Fruit fly (Drosophila melanogaster) whole organism, embryonic: Measurements from ENCODE around the gene CG10337.
A peak's percentile ranks its signal among the peaks of the same experiment; 100 is the strongest.

Experiments used
- Antp ChIP-seq: fragments of 200-800 bp; sonication (Bioruptor generic); optimal IDR thresholded peaks from 3 replicates; lab custom pipeline; 2016; ENCODE audit warnings: missing biosample characterization, missing genetic modification characterization
- BEAF-32 ChIP-seq: fragments of 200-800 bp; sonication (Bioruptor generic); optimal IDR thresholded peaks from 3 replicates; lab custom pipeline; 2017; ENCODE audit warnings: missing biosample characterization, missing genetic modification characterization, mild to moderate bottlenecking, moderate library complexity, missing genetic modification reagents
- CG10979 ChIP-seq: fragments of 200-800 bp; sonication (Bioruptor generic); optimal IDR thresholded peaks from 2 replicates; lab custom pipeline; 2018; ENCODE audit warnings: missing biosample characterization, mild to moderate bottlenecking, missing genetic modification characterization, moderate library complexity
- CG12104 ChIP-seq: fragments of 200-800 bp; sonication (Bioruptor generic); optimal IDR thresholded peaks from 3 replicates; lab custom pipeline; 2016; ENCODE audit warnings: missing biosample characterization, missing genetic modification characterization
- CG13123 ChIP-seq: fragments of 200-800 bp; sonication (Bioruptor generic); optimal IDR thresholded peaks from 2 replicates; lab custom pipeline; 2016; ENCODE audit warnings: missing biosample characterization, missing genetic modification characterization
- CG13624 ChIP-seq: fragments of 200-800 bp; sonication (Bioruptor generic); optimal IDR thresholded peaks from 2 replicates; lab custom pipeline; 2016; ENCODE audit warnings: missing biosample characterization, missing genetic modification characterization
- CG14014 ChIP-seq: fragments of 200-800 bp; sonication (Bioruptor generic); IDR thresholded peaks from 2 replicates; pipeline ENCODE4 v1.3.6; 2022; ENCODE audit warnings: missing biosample characterization, missing genetic modification characterization
- CG1529 ChIP-seq: fragments of 200-800 bp; sonication (Bioruptor generic); optimal IDR thresholded peaks from 3 replicates; lab custom pipeline; 2018; ENCODE audit warnings: missing biosample characterization, missing genetic modification characterization
- CG15514 ChIP-seq: fragments of 200-800 bp; sonication (Bioruptor generic); optimal IDR thresholded peaks from 3 replicates; lab custom pipeline; 2017; ENCODE audit warnings: missing biosample characterization, missing genetic modification characterization, mild to moderate bottlenecking, moderate library complexity, missing genetic modification reagents
- CG16813 ChIP-seq: fragments of 200-800 bp; sonication (Bioruptor generic); IDR thresholded peaks from 3 replicates; pipeline ENCODE4 v1.3.6; 2022; ENCODE audit warnings: missing biosample characterization, missing genetic modification characterization; ENCODE audit not compliant: partially characterized antibody
- CG18599 ChIP-seq: fragments of 200-800 bp; sonication (Bioruptor generic); optimal IDR thresholded peaks from 3 replicates; lab custom pipeline; 2017; ENCODE audit warnings: missing biosample characterization, missing genetic modification characterization, mild to moderate bottlenecking, moderate library complexity, missing genetic modification reagents
- CG32767 ChIP-seq: fragments of 200-800 bp; sonication (Bioruptor generic); IDR thresholded peaks from 2 replicates; pipeline ENCODE4 v1.3.6; 2022; ENCODE audit warnings: missing biosample characterization, missing genetic modification characterization
- CG32772 ChIP-seq: fragments of 200-800 bp; sonication (Bioruptor generic); IDR thresholded peaks from 2 replicates; pipeline ENCODE4 v1.3.6; 2022; ENCODE audit warnings: missing biosample characterization, missing genetic modification characterization
- CG33557 ChIP-seq: fragments of 200-800 bp; sonication (Bioruptor generic); optimal IDR thresholded peaks from 2 replicates; lab custom pipeline; 2019; ENCODE audit warnings: missing biosample characterization, mild to moderate bottlenecking, missing genetic modification characterization, moderate library complexity
- CG3407 ChIP-seq: fragments of 200-800 bp; sonication (Bioruptor generic); optimal IDR thresholded peaks from 2 replicates; lab custom pipeline; 2018; ENCODE audit warnings: missing biosample characterization, mild to moderate bottlenecking, missing genetic modification characterization
- CG34422 ChIP-seq: fragments of 200-800 bp; sonication (Bioruptor generic); IDR thresholded peaks from 3 replicates; pipeline ENCODE4 v1.3.6; 2022; ENCODE audit warnings: missing biosample characterization, missing genetic modification characterization
- CG4360 ChIP-seq: fragments of 200-800 bp; sonication (Bioruptor generic); IDR thresholded peaks from 2 replicates; pipeline ENCODE4 v1.3.6; 2022; ENCODE audit warnings: missing biosample characterization, missing genetic modification characterization
- CG6813 ChIP-seq: fragments of 200-800 bp; sonication (Bioruptor generic); optimal IDR thresholded peaks from 2 replicates; lab custom pipeline; 2017; ENCODE audit warnings: missing biosample characterization, missing genetic modification characterization, mild to moderate bottlenecking, moderate library complexity, missing genetic modification reagents
- CG7839 ChIP-seq: fragments of 200-800 bp; sonication (Bioruptor generic); optimal IDR thresholded peaks from 3 replicates; lab custom pipeline; 2018; ENCODE audit warnings: missing biosample characterization, mild to moderate bottlenecking, missing genetic modification characterization, moderate library complexity
- Camta ChIP-seq: fragments of 200-800 bp; sonication (Bioruptor generic); optimal IDR thresholded peaks from 2 replicates; lab custom pipeline; 2016; ENCODE audit warnings: missing biosample characterization, missing genetic modification characterization
- Dip2 ChIP-seq: fragments of 200-800 bp; sonication (Bioruptor generic); IDR thresholded peaks from 2 replicates; pipeline ENCODE4 v1.3.6; 2022; ENCODE audit warnings: missing biosample characterization, missing genetic modification characterization
- H15 ChIP-seq: fragments of 200-800 bp; sonication (Bioruptor generic); IDR thresholded peaks from 3 replicates; pipeline ENCODE4 v1.3.6; 2022; ENCODE audit warnings: missing biosample characterization, missing genetic modification characterization
- Hsf ChIP-seq: fragments of 200-800 bp; sonication (Bioruptor generic); optimal IDR thresholded peaks from 3 replicates; lab custom pipeline; 2016; ENCODE audit warnings: missing biosample characterization, missing genetic modification characterization
- Lhr ChIP-seq: fragments of 200-800 bp; sonication (Bioruptor generic); optimal IDR thresholded peaks from 3 replicates; lab custom pipeline; 2017; ENCODE audit warnings: mild to moderate bottlenecking, missing biosample characterization, missing genetic modification reagents, missing genetic modification characterization
- NfI ChIP-seq: fragments of 200-800 bp; sonication (Bioruptor generic); optimal IDR thresholded peaks from 3 replicates; lab custom pipeline; 2018; ENCODE audit warnings: missing biosample characterization, mild to moderate bottlenecking, missing genetic modification characterization, moderate library complexity
- Pdp1 ChIP-seq, 2 experiments: fragments of 200-800 bp; sonication (Bioruptor generic); optimal IDR thresholded peaks; 3 replicates each; lab custom pipeline; 2016; ENCODE audit warnings: missing biosample characterization in 2 of 2, missing genetic modification characterization in 2 of 2, mild to moderate bottlenecking in 1 of 2, moderate library complexity in 1 of 2
- Ptx1 ChIP-seq: fragments of 200-800 bp; sonication (Bioruptor generic); IDR thresholded peaks from 2 replicates; pipeline ENCODE4 v1.3.6; 2022; ENCODE audit warnings: missing biosample characterization, missing genetic modification characterization
- Sox100B ChIP-seq: fragments of 200-800 bp; sonication (Bioruptor generic); optimal IDR thresholded peaks from 3 replicates; lab custom pipeline; 2018; ENCODE audit warnings: missing biosample characterization, mild to moderate bottlenecking, missing genetic modification characterization
- Ssrp ChIP-seq: fragments of 200-800 bp; sonication (Bioruptor generic); optimal IDR thresholded peaks from 2 replicates; lab custom pipeline; 2018; ENCODE audit warnings: missing biosample characterization, mild to moderate bottlenecking, missing genetic modification characterization, moderate library complexity
- amos ChIP-seq: fragments of 200-800 bp; sonication (Bioruptor generic); IDR thresholded peaks from 2 replicates; pipeline ENCODE4 v1.3.6; 2022; ENCODE audit warnings: missing biosample characterization, missing genetic modification characterization; ENCODE audit not compliant: partially characterized antibody
- chn ChIP-seq: fragments of 200-800 bp; sonication (Bioruptor generic); optimal IDR thresholded peaks from 2 replicates; lab custom pipeline; 2016; ENCODE audit warnings: missing biosample characterization, missing genetic modification characterization
- crp ChIP-seq, 2 experiments: fragments of 200-800 bp; sonication (Bioruptor generic); optimal IDR thresholded peaks; 2 replicates in 1 of 2; 3 replicates in 1 of 2; lab custom pipeline; 2017; ENCODE audit warnings: missing biosample characterization in 2 of 2, missing genetic modification characterization in 2 of 2, mild to moderate bottlenecking in 1 of 2, moderate library complexity in 1 of 2
- dm ChIP-seq: fragments of 200-800 bp; sonication (Bioruptor generic); optimal IDR thresholded peaks from 3 replicates; lab custom pipeline; 2016; ENCODE audit warnings: missing biosample characterization, missing genetic modification characterization
- ems ChIP-seq: fragments of 200-800 bp; sonication (Bioruptor generic); optimal IDR thresholded peaks from 3 replicates; lab custom pipeline; 2016; ENCODE audit warnings: missing biosample characterization, missing genetic modification characterization
- exex ChIP-seq: fragments of 200-800 bp; sonication (Bioruptor generic); optimal IDR thresholded peaks from 4 replicates; lab custom pipeline; 2018; ENCODE audit warnings: missing biosample characterization, mild to moderate bottlenecking, missing genetic modification characterization, moderate library complexity
- fu2 ChIP-seq: fragments of 200-800 bp; sonication (Bioruptor generic); optimal IDR thresholded peaks from 2 replicates; lab custom pipeline; 2016; ENCODE audit warnings: missing biosample characterization, missing genetic modification characterization
- gcm2 ChIP-seq: fragments of 200-800 bp; sonication (Bioruptor generic); optimal IDR thresholded peaks from 2 replicates; lab custom pipeline; 2016; ENCODE audit warnings: missing biosample characterization, missing genetic modification characterization
- gro ChIP-seq: fragments of 200-800 bp; sonication (Bioruptor generic); optimal IDR thresholded peaks from 2 replicates; lab custom pipeline; 2016; ENCODE audit warnings: missing biosample characterization, missing genetic modification characterization
- gt ChIP-seq: fragments of 200-800 bp; sonication (Bioruptor generic); IDR thresholded peaks from 2 replicates; pipeline ENCODE4 v1.3.6; 2022; ENCODE audit warnings: missing biosample characterization, missing genetic modification characterization
- h ChIP-seq: fragments of >200 bp; optimal IDR thresholded peaks from 2 replicates; lab custom pipeline; 2017
- hkb ChIP-seq, 2 experiments: fragments of 200-800 bp in 1 of 2; fragments of >200 bp in 1 of 2; sonication (Bioruptor generic) in 1 of 2; IDR thresholded peaks in 1 of 2; optimal IDR thresholded peaks in 1 of 2; 2 replicates each; pipeline versions ENCODE4 v1.3.6 to Lab custom; 2017 to 2022; ENCODE audit warnings: missing biosample characterization in 1 of 2, missing genetic modification characterization in 1 of 2
- mld ChIP-seq: fragments of 200-800 bp; sonication (Bioruptor generic); IDR thresholded peaks from 3 replicates; pipeline ENCODE4 v1.3.6; 2022; ENCODE audit warnings: missing biosample characterization, missing genetic modification characterization; ENCODE audit not compliant: partially characterized antibody
- nerfin-2 ChIP-seq: fragments of 200-800 bp; sonication (Bioruptor generic); IDR thresholded peaks from 2 replicates; pipeline ENCODE4 v1.3.6; 2022; ENCODE audit warnings: missing biosample characterization, missing genetic modification characterization; ENCODE audit not compliant: partially characterized antibody
- onecut ChIP-seq: fragments of 200-800 bp; sonication (Bioruptor generic); IDR thresholded peaks from 2 replicates; pipeline ENCODE4 v1.3.6; 2022; ENCODE audit warnings: missing biosample characterization, missing genetic modification characterization
- pan ChIP-seq, 4 experiments: fragments of >200 bp in 3 of 4; fragments of 200-800 bp in 1 of 4; sonication (Bioruptor generic) in 1 of 4; optimal IDR thresholded peaks in 3 of 4; IDR thresholded peaks in 1 of 4; 2 replicates each; pipeline versions ENCODE4 v1.3.6 to Lab custom; 2017 to 2022; ENCODE audit warnings: missing biosample characterization in 2 of 4, missing genetic modification characterization in 2 of 4, mixed read lengths in 1 of 4
- pho ChIP-seq: fragments of 200-800 bp; sonication (Bioruptor generic); optimal IDR thresholded peaks from 2 replicates; lab custom pipeline; 2016; ENCODE audit warnings: missing biosample characterization, missing genetic modification characterization
- sens ChIP-seq: fragments of 200-800 bp; sonication (Bioruptor generic); peaks from one replicate; lab custom pipeline; 2016; ENCODE audit warnings: missing biosample characterization, missing genetic modification characterization
- zf30C ChIP-seq: fragments of 200-800 bp; sonication (Bioruptor generic); optimal IDR thresholded peaks from 3 replicates; lab custom pipeline; 2018; ENCODE audit warnings: missing biosample characterization, mild to moderate bottlenecking, missing genetic modification characterization
- zfh1 ChIP-seq: fragments of 200-800 bp; sonication (Bioruptor generic); IDR thresholded peaks from 3 replicates; pipeline ENCODE4 v1.3.6; 2022; ENCODE audit warnings: missing biosample characterization, missing genetic modification characterization

The CG10337 gene

DNA sequence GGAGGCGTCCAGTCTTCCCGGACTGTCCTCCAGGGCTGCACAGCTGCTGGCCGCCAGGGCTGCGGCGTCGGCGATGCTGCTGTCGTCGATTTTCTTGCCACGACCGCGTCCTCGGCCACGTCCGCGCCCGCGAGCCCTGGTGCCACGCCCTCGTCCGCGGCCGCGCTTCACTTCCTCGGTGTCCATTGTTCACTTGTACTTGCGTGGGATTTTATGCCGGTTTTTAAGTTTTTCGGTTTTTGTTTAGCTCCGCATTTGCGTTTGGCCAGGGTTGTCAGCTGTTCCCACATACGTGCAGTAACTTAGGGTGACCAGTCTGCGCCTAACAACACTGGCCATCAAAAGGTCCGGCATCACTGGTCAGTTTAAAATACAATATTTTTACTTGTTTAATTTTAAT is 35.4 kb upstream of the CG10337 start, which contains the start of gene Hakai (continued):
- peak; percentile 35 for TF ChIP-seq CG6813 (GFP tag; lab: Kevin White, UChicago)
- no peak for TF ChIP-seq zf30C (GFP tag; lab: Kevin White, UChicago)
- peak; percentile 75 for TF ChIP-seq ems (GFP tag; lab: Kevin White, UChicago)
- no peak for TF ChIP-seq h (lab: Kevin White, UChicago)
- TF ChIP-seq fu2 (GFP tag; lab: Kevin White, UChicago): peak; percentile 55
- TF ChIP-seq CG10979 (tag; lab: Kevin White, UChicago): peak; percentile 41
- peak; percentile 56; the same call in 1 of the 2 replicates for TF ChIP-seq CG32772 (GFP tag; lab: Robert Waterston, UW)
- TF ChIP-seq Sox100B: no peak
- peak; percentile 51 for TF ChIP-seq CG16813 (GFP tag; lab: Robert Waterston, UW)
- peak in 1 of 2 experiments; percentile 72 for TF ChIP-seq crp (GFP tag; optimal IDR thresholded peaks at IDR 0.05; lab: Kevin White, UChicago)
- TF ChIP-seq nerfin-2 (GFP tag; lab: Robert Waterston, UW): peak; percentile 33; the same call in 1 of the 2 replicates
- TF ChIP-seq pho: peak; percentile 49
- TF ChIP-seq CG15514 (GFP tag; lab: Kevin White, UChicago): peak; percentile 97
- TF ChIP-seq BEAF-32: peak; percentile 47
- peak; percentile 82 for TF ChIP-seq Antp (GFP tag; lab: Kevin White, UChicago)
- no peak for TF ChIP-seq CG1529 (GFP tag; lab: Kevin White, UChicago)
- peak; percentile 62 for TF ChIP-seq Ptx1 (GFP tag; lab: Robert Waterston, UW)
- TF ChIP-seq CG32767 (GFP tag; lab: Robert Waterston, UW): no peak
- TF ChIP-seq hkb (optimal IDR thresholded peaks at IDR 0.05; lab: Kevin White, UChicago): no peak
- peak; percentile 58 for TF ChIP-seq hkb (GFP tag; IDR thresholded peaks at IDR 0.05; lab: Robert Waterston, UW)
- no peak for TF ChIP-seq Dip2 (GFP tag; lab: Robert Waterston, UW)
- no peak for TF ChIP-seq pan (optimal IDR thresholded peaks at IDR 0.05; lab: Kevin White, UChicago)
- TF ChIP-seq pan (GFP tag; optimal IDR thresholded peaks at IDR 0.05 in 1 of 2, IDR thresholded peaks at IDR 0.05 in 1 of 2): peak in 1 of 2 experiments; percentile 50
- peak; percentile 41; the same call in 1 of the 2 replicates for TF ChIP-seq onecut (GFP tag; lab: Robert Waterston, UW)
- TF ChIP-seq CG3407 (GFP tag; lab: Kevin White, UChicago): no peak
- TF ChIP-seq dm (GFP tag; lab: Kevin White, UChicago): peak; percentile 62
- TF ChIP-seq sens (GFP tag; lab: Kevin White, UChicago): peak; percentile 92
- TF ChIP-seq CG18599 (GFP tag; lab: Kevin White, UChicago): peak; percentile 58
- no peak for TF ChIP-seq gcm2 (GFP tag; lab: Kevin White, UChicago)
- no peak for TF ChIP-seq gt (GFP tag; lab: Robert Waterston, UW)
- TF ChIP-seq Pdp1 (GFP tag; optimal IDR thresholded peaks at IDR 0.05; lab: Kevin White, UChicago): peak; percentile 59 to 70
- TF ChIP-seq Camta: peak; percentile 51
- no peak for TF ChIP-seq CG33557 (GFP tag; lab: Kevin White, UChicago)
- TF ChIP-seq CG34422 (GFP tag; lab: Robert Waterston, UW): peak; percentile 71; the same call in 1 of the 3 replicates
- TF ChIP-seq H15 (GFP tag; lab: Robert Waterston, UW): no peak; the same call in 2 of the 3 replicates
- TF ChIP-seq zfh1 (GFP tag; lab: Robert Waterston, UW): peak; percentile 68; the same call in 2 of the 3 replicates
- peak; percentile 54 for TF ChIP-seq chn (GFP tag; lab: Kevin White, UChicago)
- TF ChIP-seq CG13624 (GFP tag; lab: Kevin White, UChicago): peak; percentile 77
- peak; percentile 2 for TF ChIP-seq NfI (GFP tag; lab: Kevin White, UChicago)
- TF ChIP-seq Hsf (GFP tag; lab: Kevin White, UChicago): peak; percentile 53
- peak; percentile 50 for TF ChIP-seq CG7839 (tag; lab: Kevin White, UChicago)
- TF ChIP-seq Ssrp (tag; lab: Kevin White, UChicago): no peak
- peak; percentile 50 for TF ChIP-seq CG13123 (GFP tag; lab: Kevin White, UChicago)
- TF ChIP-seq CG14014 (GFP tag; lab: Robert Waterston, UW): peak; percentile 61; the same call in 1 of the 2 replicates
- TF ChIP-seq CG4360 (GFP tag; lab: Robert Waterston, UW): no peak
- TF ChIP-seq mld: no peak
- TF ChIP-seq Lhr (GFP tag; lab: Kevin White, UChicago): peak; percentile 70
- no peak for TF ChIP-seq exex (tag; lab: Kevin White, UChicago)
- no peak for TF ChIP-seq CG12104
- peak; percentile 54 for TF ChIP-seq amos (GFP tag; lab: Robert Waterston, UW)
- peak; percentile 37 for TF ChIP-seq gro (GFP tag; lab: Kevin White, UChicago)
